Worm (Caenorhabditis elegans) whole organism, L4 larva: Measurements from ENCODE around the gene C27A2.8.
A peak's percentile ranks its signal among the peaks of the same experiment; 100 is the strongest.

Experiments used
- D1046.2 ChIP-seq: fragments of 200-800 bp; sonication (Bioruptor generic); IDR thresholded peaks from 2 replicates; pipeline ENCODE4 v1.3.6; 2022; ENCODE audit warnings: missing genetic modification characterization, missing compliant biosample characterization
- F26F4.8 ChIP-seq: fragments of 200-800 bp; sonication (Bioruptor generic); conservative IDR thresholded peaks from 2 replicates; pipeline ENCODE4 v1.3.6; 2022; ENCODE audit warnings: missing genetic modification characterization, missing compliant biosample characterization
- F49E8.2 ChIP-seq: sonication (generic microtip); optimal IDR thresholded peaks from 2 replicates; lab custom pipeline; 2016; ENCODE audit warnings: missing compliant biosample characterization, mild to moderate bottlenecking, missing genetic modification characterization, borderline replicate concordance
- R02D3.7 ChIP-seq: fragments of 150-350 bp; sonication (generic microtip); optimal IDR thresholded peaks from 3 replicates; lab custom pipeline; 2014; ENCODE audit warnings: missing biosample characterization, missing genetic modification characterization
- T20F7.1 ChIP-seq: fragments of 200-800 bp; sonication (Bioruptor generic); optimal IDR thresholded peaks from 2 replicates; lab custom pipeline; 2018; ENCODE audit warnings: mild to moderate bottlenecking, missing genetic modification characterization, missing compliant biosample characterization
- Y75B8A.6 ChIP-seq: fragments of 200-800 bp; sonication (Bioruptor generic); IDR thresholded peaks from 2 replicates; pipeline ENCODE4 v1.3.6; 2022; ENCODE audit warnings: missing genetic modification reagents, missing genetic modification characterization, missing compliant biosample characterization
- ZK546.5 ChIP-seq, 2 experiments: sonication (generic microtip); optimal IDR thresholded peaks; 2 replicates each; lab custom pipeline; 2017; ENCODE audit warnings: missing biosample characterization in 2 of 2, missing genetic modification characterization in 2 of 2
- aha-1 ChIP-seq: fragments of 150-350 bp; peaks from one replicate; lab custom pipeline; 2014; ENCODE audit warnings: missing biosample characterization, missing genetic modification characterization
- ama-1 ChIP-seq: fragments of 150-350 bp; optimal IDR thresholded peaks from 2 replicates; lab custom pipeline; 2014; ENCODE audit warnings: inconsistent platforms, mixed read lengths
- attf-4 ChIP-seq: sonication (generic microtip); optimal IDR thresholded peaks from 3 replicates; lab custom pipeline; 2017; ENCODE audit warnings: missing biosample characterization, missing genetic modification characterization
- ceh-62 ChIP-seq: sonication (generic microtip); optimal IDR thresholded peaks from 2 replicates; lab custom pipeline; 2017; ENCODE audit warnings: missing biosample characterization, missing genetic modification characterization
- ceh-82 ChIP-seq: sonication (generic microtip); optimal IDR thresholded peaks from 2 replicates; lab custom pipeline; 2017; ENCODE audit warnings: missing biosample characterization, missing genetic modification characterization
- ces-1 ChIP-seq: fragments of 150-350 bp; sonication (generic microtip); optimal IDR thresholded peaks from 4 replicates; lab custom pipeline; 2014; ENCODE audit warnings: missing biosample characterization, missing genetic modification reagents, missing genetic modification characterization
- cey-2 ChIP-seq: sonication (generic microtip); optimal IDR thresholded peaks from 3 replicates; lab custom pipeline; 2017; ENCODE audit warnings: missing genetic modification characterization, mild to moderate bottlenecking, missing compliant biosample characterization, antibody characterized with exemption, borderline replicate concordance; ENCODE audit not compliant: insufficient read depth
- ctbp-1 ChIP-seq: fragments of 200-800 bp; sonication (Bioruptor generic); IDR thresholded peaks from 2 replicates; pipeline ENCODE4 v1.3.6; 2022; ENCODE audit warnings: missing genetic modification reagents, missing genetic modification characterization, missing compliant biosample characterization
- daf-12 ChIP-seq: fragments of 150-350 bp; optimal IDR thresholded peaks from 2 replicates; lab custom pipeline; 2014; ENCODE audit warnings: missing biosample characterization, missing genetic modification reagents, missing genetic modification characterization
- daf-16 ChIP-seq, 3 experiments: sonication (generic microtip); optimal IDR thresholded peaks; 2 replicates each; lab custom pipeline; 2016 to 2017; ENCODE audit warnings: missing genetic modification characterization in 3 of 3, missing genetic modification reagents in 3 of 3, mild to moderate bottlenecking in 2 of 3, missing compliant biosample characterization in 2 of 3, missing biosample characterization in 1 of 3, moderate library complexity in 1 of 3
- dmd-6 ChIP-seq: fragments of 200-800 bp; sonication (Bioruptor generic); IDR thresholded peaks from 2 replicates; pipeline ENCODE4 v1.3.6; 2022; ENCODE audit warnings: missing genetic modification reagents, missing genetic modification characterization, missing compliant biosample characterization
- egl-27 ChIP-seq: sonication (generic microtip); optimal IDR thresholded peaks from 3 replicates; lab custom pipeline; 2017; ENCODE audit warnings: missing biosample characterization, missing genetic modification reagents, missing genetic modification characterization
- hlh-11 ChIP-seq: fragments of 200-800 bp; sonication (Bioruptor generic); optimal IDR thresholded peaks from 2 replicates; lab custom pipeline; 2018; ENCODE audit warnings: mild to moderate bottlenecking, missing genetic modification characterization, missing compliant biosample characterization
- hmg-1.1 ChIP-seq: fragments of 200-800 bp; sonication (Bioruptor generic); IDR thresholded peaks from 2 replicates; pipeline ENCODE4 v1.3.6; 2022; ENCODE audit warnings: missing genetic modification reagents, missing genetic modification characterization, missing compliant biosample characterization
- jun-1 ChIP-seq: fragments of 150-350 bp; optimal IDR thresholded peaks from 2 replicates; lab custom pipeline; 2014; ENCODE audit warnings: missing biosample characterization, missing genetic modification reagents, missing genetic modification characterization
- lim-7 ChIP-seq: fragments of 200-800 bp; sonication (Bioruptor generic); IDR thresholded peaks from 2 replicates; pipeline ENCODE4 v1.3.6; 2022; ENCODE audit warnings: missing genetic modification characterization, missing compliant biosample characterization
- lin-1 ChIP-seq: fragments of 200-800 bp; sonication (Bioruptor generic); IDR thresholded peaks from 2 replicates; pipeline ENCODE4 v1.3.6; 2022; ENCODE audit warnings: missing genetic modification reagents, missing genetic modification characterization, missing compliant biosample characterization
- lin-15B ChIP-seq: fragments of 150-350 bp; sonication (generic microtip); optimal IDR thresholded peaks from 3 replicates; lab custom pipeline; 2014; ENCODE audit warnings: missing biosample characterization, missing genetic modification characterization
- lin-39 ChIP-seq: fragments of 150-350 bp; optimal IDR thresholded peaks from 2 replicates; lab custom pipeline; 2014; ENCODE audit warnings: missing biosample characterization, missing genetic modification reagents, missing genetic modification characterization
- mdl-1 ChIP-seq, 2 experiments: fragments of 150-350 bp in 1 of 2; sonication (generic microtip) in 1 of 2; optimal IDR thresholded peaks; 2 replicates each; lab custom pipeline; 2014 to 2017; ENCODE audit warnings: missing biosample characterization in 2 of 2, missing genetic modification characterization in 2 of 2
- mes-2 ChIP-seq: sonication (generic microtip); optimal IDR thresholded peaks from 2 replicates; lab custom pipeline; 2016; ENCODE audit warnings: missing genotype, mild to moderate bottlenecking, missing genetic modification characterization, missing compliant biosample characterization; ENCODE audit not compliant: poor library complexity, severe bottlenecking
- nhr-102 ChIP-seq: sonication (generic microtip); optimal IDR thresholded peaks from 2 replicates; lab custom pipeline; 2016; ENCODE audit warnings: mild to moderate bottlenecking, missing genetic modification characterization, moderate library complexity, missing compliant biosample characterization
- nhr-11 ChIP-seq: fragments of 150-350 bp; optimal IDR thresholded peaks from 2 replicates; lab custom pipeline; 2014; ENCODE audit warnings: missing biosample characterization, missing genetic modification characterization
- nhr-237 ChIP-seq: sonication (generic microtip); optimal IDR thresholded peaks from 2 replicates; lab custom pipeline; 2017; ENCODE audit warnings: missing biosample characterization, missing genetic modification characterization
- nhr-48 ChIP-seq: sonication (generic microtip); optimal IDR thresholded peaks from 2 replicates; lab custom pipeline; 2016; ENCODE audit warnings: mild to moderate bottlenecking, missing genetic modification characterization, missing compliant biosample characterization
- nhr-6 ChIP-seq: fragments of 150-350 bp; optimal IDR thresholded peaks from 2 replicates; lab custom pipeline; 2014; ENCODE audit warnings: missing biosample characterization, missing genetic modification characterization
- nhr-77 ChIP-seq: fragments of 150-350 bp; optimal IDR thresholded peaks from 2 replicates; lab custom pipeline; 2014; ENCODE audit warnings: missing biosample characterization, missing genetic modification characterization
- php-3 ChIP-seq: fragments of 200-800 bp; sonication (Bioruptor generic); IDR thresholded peaks from 2 replicates; pipeline ENCODE4 v1.3.6; 2022; ENCODE audit warnings: missing genetic modification reagents, missing genetic modification characterization, missing compliant biosample characterization
- saeg-2 ChIP-seq: fragments of 200-800 bp; sonication (Bioruptor generic); IDR thresholded peaks from 2 replicates; pipeline ENCODE4 v1.3.6; 2022; ENCODE audit warnings: missing genetic modification reagents, missing genetic modification characterization, missing compliant biosample characterization
- sdz-12 ChIP-seq: fragments of 200-800 bp; sonication (Bioruptor generic); optimal IDR thresholded peaks from 2 replicates; lab custom pipeline; 2018; ENCODE audit warnings: mild to moderate bottlenecking, missing genetic modification characterization, missing compliant biosample characterization
- skn-1 ChIP-seq: fragments of 150-350 bp; optimal IDR thresholded peaks from 2 replicates; lab custom pipeline; 2014; ENCODE audit warnings: missing biosample characterization, missing genetic modification characterization
- snpc-4 ChIP-seq: fragments of 150-350 bp; optimal IDR thresholded peaks from 2 replicates; lab custom pipeline; 2014; ENCODE audit warnings: missing biosample characterization, missing genetic modification characterization
- spr-3 ChIP-seq: fragments of 200-800 bp; sonication (Bioruptor generic); optimal IDR thresholded peaks from 2 replicates; lab custom pipeline; 2018; ENCODE audit warnings: mild to moderate bottlenecking, missing genetic modification characterization, missing compliant biosample characterization
- tra-1 ChIP-seq: fragments of 200-800 bp; sonication (Bioruptor generic); IDR thresholded peaks from 2 replicates; pipeline ENCODE4 v1.3.6; 2022; ENCODE audit warnings: missing genetic modification reagents, missing genetic modification characterization, missing compliant biosample characterization
- unc-39 ChIP-seq: sonication (generic microtip); optimal IDR thresholded peaks from 2 replicates; lab custom pipeline; 2017; ENCODE audit warnings: missing biosample characterization, missing genetic modification characterization
- unc-62 ChIP-seq, 3 experiments: fragments of 150-350 bp in 1 of 3; sonication (generic microtip); optimal IDR thresholded peaks in 2 of 3; peaks in 1 of 3; 1 replicate in 1 of 3; 2 replicates in 2 of 3; lab custom pipeline; 2014 to 2017; ENCODE audit warnings: missing biosample characterization in 3 of 3, missing genetic modification characterization in 3 of 3, missing genetic modification reagents in 3 of 3, missing genotype in 1 of 3
- zag-1 ChIP-seq: fragments of 150-350 bp; optimal IDR thresholded peaks from 2 replicates; lab custom pipeline; 2014; ENCODE audit warnings: missing biosample characterization, missing genetic modification characterization
- zfp-2 ChIP-seq: sonication (generic microtip); optimal IDR thresholded peaks from 2 replicates; lab custom pipeline; 2016; ENCODE audit warnings: mild to moderate bottlenecking, missing genetic modification characterization, missing compliant biosample characterization
- zfp-3 ChIP-seq: fragments of 200-800 bp; sonication (Bioruptor generic); conservative IDR thresholded peaks from 2 replicates; pipeline ENCODE4 v1.3.6; 2022; ENCODE audit warnings: missing genetic modification reagents, missing genetic modification characterization, missing compliant biosample characterization
- zip-11 ChIP-seq: fragments of 200-800 bp; sonication (Bioruptor generic); IDR thresholded peaks from 2 replicates; pipeline ENCODE4 v1.3.6; 2022; ENCODE audit warnings: missing genetic modification characterization, missing compliant biosample characterization

Gene C27A2.8

DNA sequence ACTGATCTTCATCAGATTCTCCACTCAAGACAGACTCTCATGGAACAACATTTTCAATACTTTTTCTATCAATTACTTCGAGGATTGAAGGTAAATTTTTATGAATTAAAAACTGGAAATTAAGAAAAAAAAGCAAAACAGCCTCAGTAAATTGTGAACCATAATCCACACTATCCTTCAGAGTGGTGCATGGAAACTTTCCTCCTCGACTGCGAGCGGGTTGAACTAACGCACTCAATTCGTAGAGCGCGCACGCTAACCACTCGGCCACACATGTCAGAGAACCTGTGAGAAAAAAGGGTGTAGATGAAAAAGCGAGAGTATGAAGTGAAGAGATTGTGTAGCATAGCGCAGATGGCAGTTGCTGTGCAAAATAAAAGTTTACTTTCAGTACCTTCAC is 37.2 kb upstream of the C27A2.8 start (continued):
- peak; percentile 89 for TF ChIP-seq ctbp-1 (GFP tag; lab: Robert Waterston, UW)
- TF ChIP-seq php-3 (GFP tag; lab: Robert Waterston, UW), result peak; percentile 58; the same call in 1 of the 2 replicates
- peak; percentile 29 for TF ChIP-seq ces-1
- TF ChIP-seq lin-39 (tag; lab: Kevin White, UChicago), result no peak
- no peak for TF ChIP-seq zag-1 (tag; lab: Kevin White, UChicago)
- TF ChIP-seq ama-1 (lab: Kevin White, UChicago), result no peak
- peak; percentile 73; the same call in 1 of the 2 replicates for TF ChIP-seq zip-11 (GFP tag; lab: Robert Waterston, UW)
- TF ChIP-seq unc-39 (tag; lab: Kevin White, UChicago), result no peak
- no peak for TF ChIP-seq daf-12 (tag; lab: Kevin White, UChicago)
- peak; percentile 80 for TF ChIP-seq nhr-48
- no peak for TF ChIP-seq egl-27 (tag; lab: Kevin White, UChicago)
- no peak for TF ChIP-seq attf-4 (tag; lab: Kevin White, UChicago)
- TF ChIP-seq nhr-6, result peak; percentile 62
- TF ChIP-seq tra-1 (GFP tag; lab: Robert Waterston, UW), result peak; percentile 87
- no peak for TF ChIP-seq snpc-4 (tag; lab: Kevin White, UChicago)
- TF ChIP-seq zfp-3 (GFP tag; lab: Robert Waterston, UW), result peak; percentile 66; the same call in 1 of the 2 replicates
- TF ChIP-seq F49E8.2 (tag; lab: Kevin White, UChicago), result peak; percentile 63
- peak; percentile 92 for TF ChIP-seq F26F4.8 (GFP tag; lab: Robert Waterston, UW)
- no peak for TF ChIP-seq T20F7.1 (GFP tag; lab: Kevin White, UChicago)
- TF ChIP-seq cey-2 (tag; lab: Kevin White, UChicago), result no peak
- peak in 1 of 2 experiments; percentile 28 for TF ChIP-seq mdl-1 (tag; optimal IDR thresholded peaks at IDR 0.05; lab: Kevin White, UChicago)
- 0 out of 2 replicates have a peak, but pooled peaks have one; percentile 59 for TF ChIP-seq saeg-2 (GFP tag; lab: Robert Waterston, UW)
- peak; percentile 77 for TF ChIP-seq sdz-12 (GFP tag; lab: Kevin White, UChicago)
- TF ChIP-seq mes-2 (tag; lab: Kevin White, UChicago), result peak; percentile 92
- TF ChIP-seq jun-1 (tag; lab: Kevin White, UChicago), result no peak
- no peak for TF ChIP-seq ZK546.5 (tag; optimal IDR thresholded peaks at IDR 0.05; lab: Kevin White, UChicago)
- TF ChIP-seq lin-15B (tag; lab: Kevin White, UChicago), result no peak
- peak; percentile 99 for TF ChIP-seq aha-1 (tag; lab: Kevin White, UChicago)
- peak; percentile 86 for TF ChIP-seq Y75B8A.6 (GFP tag; lab: Robert Waterston, UW)
- TF ChIP-seq lin-1 (GFP tag; lab: Robert Waterston, UW), result peak; percentile 85; the same call in 1 of the 2 replicates
- TF ChIP-seq ceh-82 (tag; lab: Kevin White, UChicago), result no peak
- peak; percentile 4 for TF ChIP-seq R02D3.7 (tag; lab: Kevin White, UChicago)
- peak; percentile 97 for TF ChIP-seq lim-7 (GFP tag; lab: Robert Waterston, UW)
- TF ChIP-seq nhr-11 (tag; lab: Kevin White, UChicago), result peak; percentile 55

DNA sequence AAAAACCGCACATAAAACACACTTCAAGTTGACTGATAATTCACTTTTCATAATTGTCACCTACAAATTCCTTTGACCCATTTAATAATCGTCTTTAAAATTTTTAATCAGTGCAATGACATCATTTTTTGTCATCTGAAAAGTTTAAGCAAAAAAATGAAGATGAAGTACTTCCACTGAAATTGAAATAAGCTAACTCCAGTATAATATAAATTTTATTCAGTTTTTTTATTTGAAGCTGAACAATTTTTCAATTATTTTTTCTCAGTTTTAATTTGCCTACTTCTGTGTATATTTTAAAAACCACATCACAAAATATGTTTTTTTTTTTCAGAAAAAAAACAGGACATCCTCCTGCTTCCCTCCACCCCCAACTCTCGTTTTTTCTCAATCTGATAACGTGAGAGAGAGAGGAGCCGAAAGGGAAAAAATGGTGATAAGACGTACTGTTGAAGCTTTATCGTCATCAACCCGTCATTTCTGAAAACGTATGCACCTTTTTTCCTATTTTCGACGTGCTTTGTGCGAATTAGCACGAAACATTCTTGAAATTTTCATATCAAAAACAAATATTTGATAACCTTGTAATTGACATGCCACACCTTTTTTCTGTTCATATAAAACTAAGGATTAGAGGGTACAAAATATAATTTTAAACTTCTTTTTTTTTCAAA is 36.1 kb upstream of the C27A2.8 start, which contains the start of the genes C04G6.11 and mpk-2:
Gene C04G6.11, minus strand, starts transcription at position 51 of the 674 bp plus-strand sequence.
Gene mpk-2, plus strand, starts transcription at position 335 of the 674 bp plus-strand sequence.
- peak; percentile 85 for TF ChIP-seq nhr-48
- TF ChIP-seq D1046.2 (GFP tag; lab: Robert Waterston, UW), result no peak
- no peak for TF ChIP-seq ceh-62 (tag; lab: Kevin White, UChicago)
- no peak for TF ChIP-seq mes-2 (tag; lab: Kevin White, UChicago)
- peak; percentile 44 for TF ChIP-seq nhr-77 (tag; lab: Kevin White, UChicago)
- peak; percentile 51 for TF ChIP-seq nhr-102 (tag; lab: Kevin White, UChicago)
- no peak for TF ChIP-seq spr-3 (GFP tag; lab: Kevin White, UChicago)
- TF ChIP-seq dmd-6 (GFP tag; lab: Robert Waterston, UW), result peak; percentile 97
- TF ChIP-seq snpc-4 (tag; lab: Kevin White, UChicago), result no peak
- peak; percentile 59; the same call in 1 of the 2 replicates for TF ChIP-seq lin-1 (GFP tag; lab: Robert Waterston, UW)
- no peak for TF ChIP-seq lin-15B (tag; lab: Kevin White, UChicago)
- peak; percentile 82 for TF ChIP-seq hlh-11 (tag; lab: Kevin White, UChicago)
- TF ChIP-seq nhr-237 (tag; lab: Kevin White, UChicago), result no peak
- TF ChIP-seq hmg-1.1, result no peak
- no peak for TF ChIP-seq unc-62 (GFP tag; optimal IDR thresholded peaks at IDR 0.05 in 1 of 2; lab: Kevin White, UChicago)
- TF ChIP-seq unc-62 (tag; optimal IDR thresholded peaks at IDR 0.05; lab: Kevin White, UChicago), result no peak
- TF ChIP-seq attf-4 (tag; lab: Kevin White, UChicago), result no peak
- peak; percentile 45 for TF ChIP-seq T20F7.1 (GFP tag; lab: Kevin White, UChicago)
- TF ChIP-seq daf-16 (GFP tag; optimal IDR thresholded peaks at IDR 0.05; lab: Kevin White, UChicago), result peak in 1 of 2 experiments; percentile 69
- TF ChIP-seq daf-16 (tag; optimal IDR thresholded peaks at IDR 0.05; lab: Kevin White, UChicago), result peak; percentile 66
- no peak for TF ChIP-seq zfp-2 (tag; lab: Kevin White, UChicago)
- TF ChIP-seq skn-1 (tag; lab: Kevin White, UChicago), result no peak
